Fruit fly (Drosophila melanogaster) whole organism, wandering third instar larva: ENCODE measurements around the gene Rab1.

ENCODE experiments used
- Abd-B ChIP-seq: fragments of >200 bp; optimal IDR thresholded peaks from 2 replicates; lab custom pipeline; 2017; ENCODE audit warnings: missing biosample characterization, missing genetic modification characterization
- CG32264 ChIP-seq: fragments of 200-800 bp; sonication (Bioruptor generic); optimal IDR thresholded peaks from 2 replicates; lab custom pipeline; 2016; ENCODE audit warnings: missing biosample characterization, missing genetic modification characterization
- CG9705 ChIP-seq: fragments of 200-800 bp; sonication (Bioruptor generic); optimal IDR thresholded peaks from 2 replicates; lab custom pipeline; 2018; ENCODE audit warnings: missing biosample characterization, mild to moderate bottlenecking, missing genetic modification characterization
- CrebA ChIP-seq: fragments of 200-800 bp; sonication (Bioruptor generic); optimal IDR thresholded peaks from 2 replicates; lab custom pipeline; 2016; ENCODE audit warnings: missing biosample characterization, mild to moderate bottlenecking, missing genetic modification characterization, borderline replicate concordance
- Dfd ChIP-seq: fragments of >200 bp; optimal IDR thresholded peaks from 2 replicates; lab custom pipeline; 2017; ENCODE audit warnings: missing biosample characterization, missing genetic modification characterization
- Dif ChIP-seq: fragments of 200-275, 200-300 bp; sonication (Bioruptor generic); optimal IDR thresholded peaks from 2 replicates; lab custom pipeline; 2018; ENCODE audit warnings: missing biosample characterization, missing genetic modification characterization; ENCODE audit not compliant: partially characterized antibody
- GATAd ChIP-seq: sonication (Bioruptor generic); optimal IDR thresholded peaks from 2 replicates; lab custom pipeline; 2016; ENCODE audit warnings: missing biosample characterization, missing genetic modification characterization
- HLH106 ChIP-seq: fragments of 200-800 bp; optimal IDR thresholded peaks from 3 replicates; lab custom pipeline; 2019; ENCODE audit warnings: missing biosample characterization, mild to moderate bottlenecking, missing genetic modification characterization, moderate library complexity
- Hnf4 ChIP-seq: fragments of 200-800 bp; sonication (Bioruptor generic); optimal IDR thresholded peaks from 2 replicates; lab custom pipeline; 2016; ENCODE audit warnings: missing biosample characterization, mild to moderate bottlenecking, missing genetic modification characterization
- Hr78 ChIP-seq: fragments of >200 bp; optimal IDR thresholded peaks from 2 replicates; lab custom pipeline; 2017; ENCODE audit warnings: missing biosample characterization, missing genetic modification characterization
- Hr83 ChIP-seq: fragments of 200-300 bp; sonication (Bioruptor generic); optimal IDR thresholded peaks from 2 replicates; lab custom pipeline; 2016; ENCODE audit warnings: missing biosample characterization, mild to moderate bottlenecking, missing genetic modification characterization, moderate library complexity; ENCODE audit not compliant: poor library complexity, severe bottlenecking
- Jra ChIP-seq: sonication (Bioruptor generic); optimal IDR thresholded peaks from 2 replicates; lab custom pipeline; 2016; ENCODE audit warnings: missing biosample characterization, missing genetic modification characterization
- Mio ChIP-seq: sonication (Bioruptor generic); optimal IDR thresholded peaks from 2 replicates; lab custom pipeline; 2016; ENCODE audit warnings: missing biosample characterization, missing genetic modification characterization
- Myc ChIP-seq: fragments of >200 bp; optimal IDR thresholded peaks from 2 replicates; lab custom pipeline; 2017
- N ChIP-seq: fragments of >200 bp; optimal IDR thresholded peaks from 2 replicates; lab custom pipeline; 2018; ENCODE audit warnings: missing biosample characterization, missing external identifiers, missing genetic modification characterization
- OdsH ChIP-seq: fragments of 200-800 bp; sonication (Bioruptor generic); optimal IDR thresholded peaks from 2 replicates; lab custom pipeline; 2016; ENCODE audit warnings: missing biosample characterization, mild to moderate bottlenecking, missing genetic modification characterization
- Rel ChIP-seq, 2 experiments: fragments of 200-800 bp; sonication (Bioruptor generic) in 1 of 2; optimal IDR thresholded peaks; 2 replicates in 1 of 2; 3 replicates in 1 of 2; lab custom pipeline; 2016 to 2019; ENCODE audit warnings: mild to moderate bottlenecking in 2 of 2, missing biosample characterization in 2 of 2, missing genetic modification characterization in 2 of 2, moderate library complexity in 1 of 2
- Sp1 ChIP-seq: fragments of 200-800 bp; sonication (Bioruptor generic); optimal IDR thresholded peaks from 3 replicates; lab custom pipeline; 2019; ENCODE audit warnings: missing biosample characterization, mild to moderate bottlenecking, missing genetic modification characterization, moderate library complexity
- Vsx2 ChIP-seq: fragments of 200-300, 225-300 bp; sonication (Bioruptor generic); optimal IDR thresholded peaks from 2 replicates; lab custom pipeline; 2018; ENCODE audit warnings: missing biosample characterization, missing genetic modification characterization; ENCODE audit not compliant: partially characterized antibody
- br ChIP-seq: fragments of 200-800 bp; sonication (Bioruptor generic); optimal IDR thresholded peaks from 2 replicates; lab custom pipeline; 2016; ENCODE audit warnings: missing biosample characterization, missing genetic modification characterization
- brk ChIP-seq: fragments of 200-800 bp; sonication (Bioruptor generic); optimal IDR thresholded peaks from 2 replicates; lab custom pipeline; 2016; ENCODE audit warnings: missing biosample characterization, mild to moderate bottlenecking, missing genetic modification characterization
- dl ChIP-seq, 2 experiments: fragments of 175-275, 200-275 bp in 1 of 2; fragments of 200-275 bp in 1 of 2; sonication (Bioruptor generic); optimal IDR thresholded peaks; lab custom pipeline; 2018; ENCODE audit warnings: mild to moderate bottlenecking in 2 of 2, missing biosample characterization in 2 of 2, missing genetic modification characterization in 2 of 2, moderate library complexity in 2 of 2; ENCODE audit not compliant: partially characterized antibody in 2 of 2, insufficient read depth in 1 of 2
- dmrt93B ChIP-seq: fragments of 200-800 bp; sonication (Bioruptor generic); optimal IDR thresholded peaks from 2 replicates; lab custom pipeline; 2018; ENCODE audit warnings: missing biosample characterization, mild to moderate bottlenecking, missing genetic modification characterization
- dsf ChIP-seq: sonication (Bioruptor generic); optimal IDR thresholded peaks from 2 replicates; lab custom pipeline; 2016; ENCODE audit warnings: missing biosample characterization, missing genetic modification characterization, borderline replicate concordance
- ey ChIP-seq: fragments of 200-800 bp; sonication (Bioruptor generic); optimal IDR thresholded peaks from 2 replicates; lab custom pipeline; 2016; ENCODE audit warnings: missing biosample characterization, missing genetic modification characterization
- foxo ChIP-seq, 2 experiments: fragments of 200-800 bp; sonication (Bioruptor generic); optimal IDR thresholded peaks; 2 replicates in 1 of 2; 3 replicates in 1 of 2; lab custom pipeline; 2016 to 2017; ENCODE audit warnings: missing biosample characterization in 2 of 2, missing genetic modification characterization in 2 of 2
- fru ChIP-seq: fragments of 200-800 bp; sonication (Bioruptor generic); optimal IDR thresholded peaks from 3 replicates; lab custom pipeline; 2016; ENCODE audit warnings: missing biosample characterization, mild to moderate bottlenecking, missing genetic modification characterization
- h ChIP-seq: fragments of 200-800 bp; sonication (Bioruptor generic); optimal IDR thresholded peaks from 3 replicates; lab custom pipeline; 2016; ENCODE audit warnings: missing biosample characterization, mild to moderate bottlenecking, missing genetic modification characterization
- jim ChIP-seq: fragments of 175-275, 200-325 bp; sonication (Bioruptor generic); optimal IDR thresholded peaks from 2 replicates; lab custom pipeline; 2016; ENCODE audit warnings: missing biosample characterization, mild to moderate bottlenecking, missing genetic modification characterization
- lola ChIP-seq: fragments of >200 bp; optimal IDR thresholded peaks from 2 replicates; lab custom pipeline; 2017; ENCODE audit warnings: missing biosample characterization, missing genetic modification characterization
- pan ChIP-seq: fragments of >200 bp; optimal IDR thresholded peaks from 2 replicates; lab custom pipeline; 2017
- psq ChIP-seq: fragments of 200-800 bp; sonication (Bioruptor generic); optimal IDR thresholded peaks from 3 replicates; lab custom pipeline; 2017; ENCODE audit warnings: missing biosample characterization, mild to moderate bottlenecking, missing genetic modification characterization, moderate library complexity
- rgr ChIP-seq: fragments of 200-800 bp; sonication (Bioruptor generic); optimal IDR thresholded peaks from 3 replicates; lab custom pipeline; 2016; ENCODE audit warnings: missing biosample characterization, mild to moderate bottlenecking, missing genetic modification characterization
- sage ChIP-seq: fragments of 200-800 bp; sonication (Bioruptor generic); optimal IDR thresholded peaks from 2 replicates; lab custom pipeline; 2016; ENCODE audit warnings: missing biosample characterization, mild to moderate bottlenecking, missing genetic modification characterization
- sv ChIP-seq: fragments of 200-800 bp; sonication (Bioruptor generic); optimal IDR thresholded peaks from 3 replicates; lab custom pipeline; 2016; ENCODE audit warnings: missing biosample characterization, missing genetic modification characterization
- tai ChIP-seq: sonication (Bioruptor generic); optimal IDR thresholded peaks from 2 replicates; lab custom pipeline; 2016; ENCODE audit warnings: missing biosample characterization, missing genetic modification characterization
- usp ChIP-seq: fragments of >200 bp; optimal IDR thresholded peaks from 2 replicates; lab custom pipeline; 2017; ENCODE audit warnings: missing biosample characterization, missing genetic modification characterization
- woc ChIP-seq: sonication (Bioruptor generic); optimal IDR thresholded peaks from 2 replicates; lab custom pipeline; 2016; ENCODE audit warnings: missing biosample characterization, mild to moderate bottlenecking, missing genetic modification characterization

Gene Rab1

dm6 chr3R:21268873-21269272 lies at the start of gene Rab1:
Rab1 (minus strand) TSS chr3R:21269060.
- no peak for TF ChIP-seq N (GFP tag; lab: Kevin White, UChicago)
- no peak for TF ChIP-seq tai (GFP tag; lab: Kevin White, UChicago)
- peak; percentile 39 for TF ChIP-seq psq (GFP tag; lab: Kevin White, UChicago)
- TF ChIP-seq Abd-B (GFP tag; lab: Kevin White, UChicago) = no peak
- peak; percentile 90 for TF ChIP-seq Hr83
- TF ChIP-seq foxo (GFP tag; optimal IDR thresholded peaks at IDR 0.05; lab: Kevin White, UChicago) = peak in 1 of 2 experiments; percentile 61
- TF ChIP-seq woc (GFP tag; lab: Kevin White, UChicago) = peak; percentile 52
- TF ChIP-seq rgr (GFP tag; lab: Kevin White, UChicago) = peak; percentile 81
- no peak for TF ChIP-seq usp (GFP tag; lab: Kevin White, UChicago)
- TF ChIP-seq CG32264 (GFP tag; lab: Kevin White, UChicago) = peak; percentile 7
- no peak for TF ChIP-seq CG9705 (GFP tag; lab: Kevin White, UChicago)
- TF ChIP-seq Myc (lab: Kevin White, UChicago) = peak; percentile 11
- TF ChIP-seq dsf (GFP tag; lab: Kevin White, UChicago) = no peak
- TF ChIP-seq brk (GFP tag; lab: Kevin White, UChicago) = no peak
- no peak for TF ChIP-seq CrebA (GFP tag; lab: Kevin White, UChicago)
- TF ChIP-seq sv (GFP tag; lab: Kevin White, UChicago) = no peak
- no peak for TF ChIP-seq dl (GFP tag; optimal IDR thresholded peaks at IDR 0.05; lab: Kevin White, UChicago; ENCODE audit: insufficient read depth in 1 of 2, partially characterized antibody in 2 of 2)
- TF ChIP-seq OdsH (GFP tag; lab: Kevin White, UChicago) = peak; percentile 51
- TF ChIP-seq pan (lab: Kevin White, UChicago) = no peak
- TF ChIP-seq Vsx2 (GFP tag; lab: Kevin White, UChicago) = no peak
- peak; percentile 42 for TF ChIP-seq ey
- TF ChIP-seq br (GFP tag; lab: Kevin White, UChicago) = peak; percentile 61
- TF ChIP-seq Mio = no peak
- no peak for TF ChIP-seq Hr78 (GFP tag; lab: Kevin White, UChicago)
- no peak for TF ChIP-seq sage (GFP tag; lab: Kevin White, UChicago)
- TF ChIP-seq Jra (GFP tag; lab: Kevin White, UChicago) = peak; percentile 74
- TF ChIP-seq h (GFP tag; lab: Kevin White, UChicago) = peak; percentile 75
- no peak for TF ChIP-seq Dfd (GFP tag; lab: Kevin White, UChicago)
- no peak for TF ChIP-seq Rel (GFP tag; optimal IDR thresholded peaks at IDR 0.05; lab: Kevin White, UChicago)
- TF ChIP-seq Rel (tag; optimal IDR thresholded peaks at IDR 0.05; lab: Kevin White, UChicago) = peak; percentile 69
- peak; percentile 53 for TF ChIP-seq Sp1 (GFP tag; lab: Kevin White, UChicago)
- peak; percentile 53 for TF ChIP-seq fru
- TF ChIP-seq dmrt93B = no peak
- TF ChIP-seq Dif (GFP tag; lab: Kevin White, UChicago) = peak; percentile 13
- no peak for TF ChIP-seq GATAd (GFP tag; lab: Kevin White, UChicago)
- peak; percentile 49 for TF ChIP-seq HLH106
- TF ChIP-seq jim (GFP tag; lab: Kevin White, UChicago) = no peak
- no peak for TF ChIP-seq lola (GFP tag; lab: Kevin White, UChicago)
- TF ChIP-seq Hnf4 = peak; percentile 75

- peak; percentile 14 for TF ChIP-seq OdsH (GFP tag; lab: Kevin White, UChicago)
- TF ChIP-seq pan (lab: Kevin White, UChicago) = no peak
- no peak for TF ChIP-seq ey
- no peak for TF ChIP-seq dmrt93B
- peak; percentile 43 for TF ChIP-seq CG32264 (GFP tag; lab: Kevin White, UChicago)
- TF ChIP-seq h (GFP tag; lab: Kevin White, UChicago) = peak; percentile 72
- peak; percentile 1 for TF ChIP-seq woc (GFP tag; lab: Kevin White, UChicago)
- peak; percentile 84 for TF ChIP-seq brk (GFP tag; lab: Kevin White, UChicago)
- TF ChIP-seq sv (GFP tag; lab: Kevin White, UChicago) = no peak
- TF ChIP-seq rgr (GFP tag; lab: Kevin White, UChicago) = peak; percentile 40
- peak; percentile 27 to 61 for TF ChIP-seq dl (GFP tag; optimal IDR thresholded peaks at IDR 0.05; lab: Kevin White, UChicago; ENCODE audit: insufficient read depth in 1 of 2, partially characterized antibody in 2 of 2)
- TF ChIP-seq Dif (GFP tag; lab: Kevin White, UChicago) = peak; percentile 82
- no peak for TF ChIP-seq Dfd (GFP tag; lab: Kevin White, UChicago)
- TF ChIP-seq HLH106 = no peak
- no peak for TF ChIP-seq lola (GFP tag; lab: Kevin White, UChicago)
- TF ChIP-seq Abd-B (GFP tag; lab: Kevin White, UChicago) = no peak
- no peak for TF ChIP-seq Mio
- no peak for TF ChIP-seq Rel (GFP tag; optimal IDR thresholded peaks at IDR 0.05; lab: Kevin White, UChicago)
- peak; percentile 55 for TF ChIP-seq Rel (tag; optimal IDR thresholded peaks at IDR 0.05; lab: Kevin White, UChicago)
- no peak for TF ChIP-seq usp (GFP tag; lab: Kevin White, UChicago)
- peak; percentile 61 for TF ChIP-seq tai (GFP tag; lab: Kevin White, UChicago)
- peak; percentile 49 for TF ChIP-seq psq (GFP tag; lab: Kevin White, UChicago)
- TF ChIP-seq CG9705 (GFP tag; lab: Kevin White, UChicago) = no peak
- TF ChIP-seq Sp1 (GFP tag; lab: Kevin White, UChicago) = no peak
- no peak for TF ChIP-seq Vsx2 (GFP tag; lab: Kevin White, UChicago)
- TF ChIP-seq dsf (GFP tag; lab: Kevin White, UChicago) = peak; percentile 9
- no peak for TF ChIP-seq GATAd (GFP tag; lab: Kevin White, UChicago)
- TF ChIP-seq Hnf4 = peak; percentile 51
- peak; percentile 92 for TF ChIP-seq CrebA (GFP tag; lab: Kevin White, UChicago)
- no peak for TF ChIP-seq fru
- peak in 1 of 2 experiments; percentile 2 for TF ChIP-seq foxo (GFP tag; optimal IDR thresholded peaks at IDR 0.05; lab: Kevin White, UChicago)
- peak; percentile 55 for TF ChIP-seq br (GFP tag; lab: Kevin White, UChicago)
- TF ChIP-seq Myc (lab: Kevin White, UChicago) = no peak
- TF ChIP-seq N (GFP tag; lab: Kevin White, UChicago) = no peak
- TF ChIP-seq jim (GFP tag; lab: Kevin White, UChicago) = no peak
- TF ChIP-seq Jra (GFP tag; lab: Kevin White, UChicago) = peak; percentile 68
- TF ChIP-seq Hr78 (GFP tag; lab: Kevin White, UChicago) = no peak
- peak; percentile 87 for TF ChIP-seq Hr83
- peak; percentile 89 for TF ChIP-seq sage (GFP tag; lab: Kevin White, UChicago)
- TF ChIP-seq, all 38 proteins: peak for 19
Measured at dm6 chr3R:21297387-21297956, 28.6 kb upstream of the Rab1 start.
